Fruit fly (Drosophila melanogaster): ENCODE measurements around the gene spict.
A peak's percentile ranks its signal among the peaks of the same experiment; 100 is the strongest.

spict gene

DNA sequence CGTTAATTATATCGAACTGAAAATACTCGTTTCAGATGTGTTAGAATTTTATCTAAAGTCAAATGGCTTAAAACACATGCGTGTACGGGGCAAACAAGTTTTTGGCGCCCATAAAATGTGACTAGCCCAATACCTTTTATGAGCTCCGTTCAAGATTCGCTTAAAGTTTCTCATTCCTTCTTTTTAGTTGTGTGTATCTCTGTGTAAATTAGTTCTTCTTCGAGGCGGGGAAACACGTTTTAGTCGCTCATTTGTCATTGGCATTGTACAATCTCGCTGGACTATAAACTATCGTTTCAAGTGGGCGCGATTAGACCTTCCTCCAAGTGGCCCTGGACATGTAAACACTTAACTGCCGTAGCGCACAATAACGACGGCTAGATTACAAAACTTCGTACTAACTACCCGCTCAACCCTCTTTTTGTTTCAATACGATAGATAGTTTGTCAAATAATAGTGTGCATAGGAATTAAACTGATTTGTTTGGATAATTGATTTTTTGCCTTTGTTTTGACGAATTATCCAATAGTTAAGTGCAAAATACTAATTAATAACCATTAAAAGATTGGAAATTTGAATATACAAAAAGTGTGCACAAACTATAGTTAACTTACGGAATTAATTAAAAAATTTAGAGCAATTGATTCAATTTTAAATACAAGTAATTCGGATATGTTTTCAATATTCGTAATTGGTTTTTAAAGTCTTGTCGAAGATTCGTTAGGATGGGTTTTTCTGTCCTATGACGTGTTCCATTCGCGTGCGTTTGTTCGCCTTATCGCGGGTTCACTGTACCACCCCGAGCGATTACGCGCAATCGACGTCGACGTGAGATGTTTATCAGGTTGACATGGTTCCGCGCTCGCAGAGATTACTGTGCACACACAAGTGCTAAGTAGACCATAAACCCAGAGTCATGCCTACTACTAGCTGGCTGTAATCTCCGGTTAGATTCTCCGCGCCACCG, 16.2 kb downstream of the spict start (continued):
- TF ChIP-seq CG7357 (GFP tag; IDR thresholded peaks at IDR 0.05) = no peak
- TF ChIP-seq CG5180 (GFP tag; optimal IDR thresholded peaks at IDR 0.05) = peak; percentile 48
- TF ChIP-seq salm (tag; optimal IDR thresholded peaks at IDR 0.05) = no peak
- peak; percentile 53 for TF ChIP-seq Blimp-1 (GFP tag; optimal IDR thresholded peaks at IDR 0.05)
- TF ChIP-seq mld (GFP tag; IDR thresholded peaks at IDR 0.05; ENCODE audit: partially characterized antibody) = no peak
- TF ChIP-seq chinmo (GFP tag; IDR thresholded peaks at IDR 0.05; ENCODE audit: partially characterized antibody) = 0 out of 4 replicates have a peak, but pooled peaks have one; percentile 40
- TF ChIP-seq ato (GFP tag; IDR thresholded peaks at IDR 0.05; ENCODE audit: partially characterized antibody) = no peak
- TF ChIP-seq pita (GFP tag; optimal IDR thresholded peaks at IDR 0.05) = no peak
- TF ChIP-seq BtbVII (GFP tag; optimal IDR thresholded peaks at IDR 0.05) = peak; percentile 63
- peak; percentile 23; the same call in 1 of the 2 replicates for TF ChIP-seq CG14667 (GFP tag; IDR thresholded peaks at IDR 0.05)
- TF ChIP-seq btn (GFP tag; optimal IDR thresholded peaks at IDR 0.05) = no peak
- no peak for TF ChIP-seq Elba2 (GFP tag; optimal IDR thresholded peaks at IDR 0.05)
- TF ChIP-seq tna (GFP tag; IDR thresholded peaks at IDR 0.05; ENCODE audit: partially characterized antibody) = no peak
- TF ChIP-seq YL-1 (GFP tag; optimal IDR thresholded peaks at IDR 0.05) = no peak
- no peak for TF ChIP-seq CG10565 (GFP tag; optimal IDR thresholded peaks at IDR 0.05)
- peak; percentile 42; the same call in 1 of the 2 replicates for TF ChIP-seq CG11247 (GFP tag; IDR thresholded peaks at IDR 0.05)
- no peak for TF ChIP-seq CG1792 (GFP tag; optimal IDR thresholded peaks at IDR 0.05)
- TF ChIP-seq CG3726 (GFP tag; IDR thresholded peaks at IDR 0.05) = peak; percentile 75; the same call in 1 of the 3 replicates
- no peak for TF ChIP-seq jigr1 (GFP tag; IDR thresholded peaks at IDR 0.05)
- no peak for TF ChIP-seq trem (tag; optimal IDR thresholded peaks at IDR 0.05)
- TF ChIP-seq CG7963 (GFP tag; IDR thresholded peaks at IDR 0.05; ENCODE audit: partially characterized antibody) = no peak
- peak; percentile 69 for TF ChIP-seq Xbp1 (GFP tag; optimal IDR thresholded peaks at IDR 0.05)
- peak; percentile 65 for TF ChIP-seq CG1233 (GFP tag; optimal IDR thresholded peaks at IDR 0.05)
- no peak for TF ChIP-seq Nf-YA (GFP tag; IDR thresholded peaks at IDR 0.05)
- TF ChIP-seq CG11723 (GFP tag; optimal IDR thresholded peaks at IDR 0.05) = no peak
- TF ChIP-seq HLH3B (GFP tag; IDR thresholded peaks at IDR 0.05) = peak; percentile 61
- peak; percentile 61 for TF ChIP-seq CG18262 (tag; optimal IDR thresholded peaks at IDR 0.05)
- no peak for TF ChIP-seq E2f2 (GFP tag; IDR thresholded peaks at IDR 0.05)
- no peak for TF ChIP-seq CG6654 (GFP tag; optimal IDR thresholded peaks at IDR 0.05)
- TF ChIP-seq CG6254 (GFP tag; optimal IDR thresholded peaks at IDR 0.05) = peak; percentile 3
- TF ChIP-seq CkIIα-i1 (GFP tag; IDR thresholded peaks at IDR 0.05) = no peak
- peak; percentile 30 for TF ChIP-seq Sox102F (GFP tag; optimal IDR thresholded peaks at IDR 0.05)
- TF ChIP-seq en (GFP tag; optimal IDR thresholded peaks at IDR 0.05) = no peak
- no peak for TF ChIP-seq chm (GFP tag; IDR thresholded peaks at IDR 0.05)
- no peak for TF ChIP-seq CG4707 (GFP tag; optimal IDR thresholded peaks at IDR 0.05)
- peak; percentile 48 for TF ChIP-seq CG15514 (GFP tag; optimal IDR thresholded peaks at IDR 0.05)
- TF ChIP-seq CG7556 (GFP tag; optimal IDR thresholded peaks at IDR 0.05) = peak; percentile 39
- no peak for TF ChIP-seq hbn (GFP tag; IDR thresholded peaks at IDR 0.05; ENCODE audit: partially characterized antibody)
- TF ChIP-seq CG4360 (GFP tag; IDR thresholded peaks at IDR 0.05) = no peak
- TF ChIP-seq lola (GFP tag; optimal IDR thresholded peaks at IDR 0.05) = no peak
- TF ChIP-seq Optix (GFP tag; IDR thresholded peaks at IDR 0.05) = peak; percentile 14; the same call in 1 of the 3 replicates
- TF ChIP-seq CG2129 (GFP tag; IDR thresholded peaks at IDR 0.05; ENCODE audit: partially characterized antibody) = no peak
- no peak for TF ChIP-seq ewg (GFP tag; optimal IDR thresholded peaks at IDR 0.05)
- TF ChIP-seq ttk (GFP tag; IDR thresholded peaks at IDR 0.05) = peak; percentile 23; the same call in 1 of the 2 replicates
- TF ChIP-seq Myb (GFP tag; optimal IDR thresholded peaks at IDR 0.05) = no peak
- no peak for TF ChIP-seq CG12155 (GFP tag; optimal IDR thresholded peaks at IDR 0.05)
- peak; percentile 30; the same call in 2 of the 3 replicates for TF ChIP-seq Mrtf (GFP tag; IDR thresholded peaks at IDR 0.05)
